Fruit fly (Drosophila melanogaster) whole organism, embryonic: ENCODE measurements around the gene CG9717.

Experiments used
- Ada2b ChIP-seq: fragments of 200-800 bp; sonication (Bioruptor generic); IDR thresholded peaks from 2 replicates; pipeline ENCODE4 v1.3.6; 2022; ENCODE audit warnings: missing biosample characterization, missing genetic modification characterization
- Atf3 ChIP-seq: fragments of 200-800 bp; sonication (Bioruptor generic); optimal IDR thresholded peaks from 3 replicates; lab custom pipeline; 2016; ENCODE audit warnings: missing biosample characterization, missing genetic modification characterization
- CG1024 ChIP-seq: fragments of 200-800 bp; sonication (Bioruptor generic); IDR thresholded peaks from 2 replicates; pipeline ENCODE4 v1.3.6; 2022; ENCODE audit warnings: missing biosample characterization, missing genetic modification characterization
- CG10462 ChIP-seq: fragments of 200-800 bp; sonication (Bioruptor generic); optimal IDR thresholded peaks from 2 replicates; lab custom pipeline; 2016; ENCODE audit warnings: missing biosample characterization, missing genetic modification characterization
- CG11504 ChIP-seq: fragments of 200-800 bp; sonication (Bioruptor generic); optimal IDR thresholded peaks from 3 replicates; lab custom pipeline; 2019; ENCODE audit warnings: missing biosample characterization, mild to moderate bottlenecking, missing genetic modification characterization, moderate library complexity
- CG12744 ChIP-seq: fragments of 200-800 bp; sonication (Bioruptor generic); optimal IDR thresholded peaks from 2 replicates; lab custom pipeline; 2016; ENCODE audit warnings: missing biosample characterization, missing genetic modification characterization
- CG12942 ChIP-seq: fragments of 200-800 bp; sonication (Bioruptor generic); optimal IDR thresholded peaks from 3 replicates; lab custom pipeline; 2016; ENCODE audit warnings: missing biosample characterization, missing genetic modification characterization
- CG13287 ChIP-seq: fragments of 200-800 bp; sonication (Bioruptor generic); IDR thresholded peaks from 2 replicates; pipeline ENCODE4 v1.3.6; 2022; ENCODE audit warnings: missing biosample characterization, missing genetic modification characterization; ENCODE audit not compliant: partially characterized antibody
- CG13894 ChIP-seq: fragments of 200-800 bp; sonication (Bioruptor generic); optimal IDR thresholded peaks from 3 replicates; lab custom pipeline; 2018; ENCODE audit warnings: missing biosample characterization, mild to moderate bottlenecking, missing genetic modification characterization, moderate library complexity
- CG14710 ChIP-seq: fragments of 200-800 bp; sonication (Bioruptor generic); optimal IDR thresholded peaks from 3 replicates; lab custom pipeline; 2019; ENCODE audit warnings: missing biosample characterization, mild to moderate bottlenecking, missing genetic modification characterization, moderate library complexity
- CG15514 ChIP-seq: fragments of 200-800 bp; sonication (Bioruptor generic); optimal IDR thresholded peaks from 3 replicates; lab custom pipeline; 2017; ENCODE audit warnings: missing biosample characterization, missing genetic modification characterization, mild to moderate bottlenecking, moderate library complexity, missing genetic modification reagents
- CG16863 ChIP-seq: fragments of 200-800 bp; sonication (Bioruptor generic); optimal IDR thresholded peaks from 3 replicates; lab custom pipeline; 2016; ENCODE audit warnings: missing biosample characterization, missing genetic modification characterization
- CG34376 ChIP-seq: fragments of 200-800 bp; sonication (Bioruptor generic); optimal IDR thresholded peaks from 2 replicates; lab custom pipeline; 2018; ENCODE audit warnings: missing biosample characterization, mild to moderate bottlenecking, missing genetic modification characterization
- CG42726 ChIP-seq: fragments of 200-800 bp; sonication (Bioruptor generic); IDR thresholded peaks from 2 replicates; pipeline ENCODE4 v1.3.6; 2022; ENCODE audit warnings: missing biosample characterization, missing genetic modification characterization; ENCODE audit not compliant: partially characterized antibody
- CG4424 ChIP-seq: fragments of 200-800 bp; sonication (Bioruptor generic); optimal IDR thresholded peaks from 3 replicates; lab custom pipeline; 2016; ENCODE audit warnings: missing biosample characterization, missing genetic modification characterization
- CG4730 ChIP-seq: fragments of 200-800 bp; sonication (Bioruptor generic); IDR thresholded peaks from 2 replicates; pipeline ENCODE4 v1.3.6; 2022; ENCODE audit warnings: missing biosample characterization, missing genetic modification characterization
- CG4820 ChIP-seq: fragments of 200-800 bp; sonication (Bioruptor generic); optimal IDR thresholded peaks from 3 replicates; lab custom pipeline; 2016; ENCODE audit warnings: missing biosample characterization, missing genetic modification characterization
- CG6272 ChIP-seq: fragments of 200-800 bp; sonication (Bioruptor generic); IDR thresholded peaks from 2 replicates; pipeline ENCODE4 v1.3.6; 2022; ENCODE audit warnings: missing biosample characterization, missing genetic modification characterization
- CG6791 ChIP-seq: fragments of 200-800 bp; sonication (Bioruptor generic); IDR thresholded peaks from 3 replicates; pipeline ENCODE4 v1.3.6; 2022; ENCODE audit warnings: missing biosample characterization, missing genetic modification characterization; ENCODE audit not compliant: partially characterized antibody
- CG7357 ChIP-seq: fragments of 200-800 bp; sonication (Bioruptor generic); IDR thresholded peaks from 3 replicates; pipeline ENCODE4 v1.3.6; 2022; ENCODE audit warnings: missing biosample characterization, missing genetic modification characterization
- CG8290 ChIP-seq, 3 experiments: fragments of 200-800 bp; sonication (Bioruptor generic); optimal IDR thresholded peaks; 2 replicates each; lab custom pipeline; 2016 to 2019; ENCODE audit warnings: missing biosample characterization in 3 of 3, missing genetic modification characterization in 3 of 3, mild to moderate bottlenecking in 2 of 3, moderate library complexity in 1 of 3
- D19B ChIP-seq: fragments of 200-800 bp; sonication (Bioruptor generic); optimal IDR thresholded peaks from 2 replicates; lab custom pipeline; 2017; ENCODE audit warnings: missing biosample characterization, mild to moderate bottlenecking, missing genetic modification characterization
- Dfd ChIP-seq, 2 experiments: fragments of >200 bp; optimal IDR thresholded peaks; 2 replicates each; lab custom pipeline; 2017; ENCODE audit warnings: missing biosample characterization in 2 of 2, missing genetic modification characterization in 2 of 2
- Dp ChIP-seq: fragments of 200-800 bp; sonication (Bioruptor generic); optimal IDR thresholded peaks from 2 replicates; lab custom pipeline; 2018; ENCODE audit warnings: missing biosample characterization, mild to moderate bottlenecking, missing genetic modification characterization, moderate library complexity
- E2f1 ChIP-seq: fragments of 200-800 bp; sonication (Bioruptor generic); IDR thresholded peaks from 2 replicates; pipeline ENCODE4 v1.3.6; 2022; ENCODE audit warnings: missing biosample characterization, missing genetic modification characterization
- GATAe ChIP-seq: fragments of 200-800 bp; sonication (Bioruptor generic); conservative IDR thresholded peaks from 2 replicates; pipeline ENCODE4 v1.3.6; 2022; ENCODE audit warnings: missing biosample characterization, missing genetic modification characterization
- Hmr ChIP-seq: fragments of 200-800 bp; sonication (Bioruptor generic); optimal IDR thresholded peaks from 3 replicates; lab custom pipeline; 2017; ENCODE audit warnings: mild to moderate bottlenecking, missing biosample characterization, missing genetic modification reagents, missing genetic modification characterization
- Nf-YC ChIP-seq: fragments of 200-800 bp; optimal IDR thresholded peaks from 3 replicates; lab custom pipeline; 2019; ENCODE audit warnings: missing biosample characterization, mild to moderate bottlenecking, missing genetic modification characterization, moderate library complexity
- Ravus ChIP-seq: fragments of 200-800 bp; sonication (Bioruptor generic); IDR thresholded peaks from 2 replicates; pipeline ENCODE4 v1.3.6; 2022; ENCODE audit warnings: missing biosample characterization, missing genetic modification characterization
- Rfx ChIP-seq: fragments of 200-800 bp; sonication (Bioruptor generic); IDR thresholded peaks from 2 replicates; pipeline ENCODE4 v1.3.6; 2022; ENCODE audit warnings: missing biosample characterization, missing genetic modification characterization
- Sry-δ ChIP-seq: fragments of 200-800 bp; sonication (Bioruptor generic); optimal IDR thresholded peaks from 2 replicates; lab custom pipeline; 2016; ENCODE audit warnings: missing biosample characterization, missing genetic modification characterization
- YL-1 ChIP-seq: fragments of 200-800 bp; sonication (Bioruptor generic); optimal IDR thresholded peaks from 3 replicates; lab custom pipeline; 2017; ENCODE audit warnings: missing biosample characterization, mild to moderate bottlenecking, missing genetic modification characterization
- ash1 ChIP-seq: fragments of 200-800 bp; sonication (Bioruptor generic); optimal IDR thresholded peaks from 2 replicates; lab custom pipeline; 2018; ENCODE audit warnings: missing biosample characterization, mild to moderate bottlenecking, missing genetic modification characterization
- chn ChIP-seq: fragments of 200-800 bp; sonication (Bioruptor generic); optimal IDR thresholded peaks from 2 replicates; lab custom pipeline; 2016; ENCODE audit warnings: missing biosample characterization, missing genetic modification characterization
- eve ChIP-seq, 2 experiments: fragments of >200 bp; optimal IDR thresholded peaks; 2 replicates each; lab custom pipeline; 2017; ENCODE audit warnings: missing biosample characterization in 2 of 2, missing genetic modification characterization in 2 of 2
- fd3F ChIP-seq: fragments of 200-800 bp; sonication (Bioruptor generic); optimal IDR thresholded peaks from 2 replicates; lab custom pipeline; 2018; ENCODE audit warnings: missing biosample characterization, mild to moderate bottlenecking, missing genetic modification characterization, moderate library complexity
- gce ChIP-seq: fragments of 200-800 bp; sonication (Bioruptor generic); IDR thresholded peaks from 3 replicates; pipeline ENCODE4 v1.3.6; 2022; ENCODE audit warnings: missing biosample characterization, missing genetic modification characterization
- gfzf ChIP-seq: fragments of 200-800 bp; sonication (Bioruptor generic); optimal IDR thresholded peaks from 2 replicates; lab custom pipeline; 2016; ENCODE audit warnings: missing biosample characterization, mild to moderate bottlenecking, missing genetic modification characterization, moderate library complexity
- jigr1 ChIP-seq: fragments of 200-800 bp; sonication (Bioruptor generic); IDR thresholded peaks from 3 replicates; pipeline ENCODE4 v1.3.6; 2022; ENCODE audit warnings: missing biosample characterization, missing genetic modification characterization
- kay ChIP-seq: fragments of 200-800 bp; sonication (Bioruptor generic); optimal IDR thresholded peaks from 2 replicates; lab custom pipeline; 2016; ENCODE audit warnings: missing biosample characterization, missing genetic modification characterization
- nmo ChIP-seq: fragments of 200-800 bp; sonication (Bioruptor generic); optimal IDR thresholded peaks from 2 replicates; lab custom pipeline; 2018; ENCODE audit warnings: missing biosample characterization, mild to moderate bottlenecking, missing genetic modification characterization, moderate library complexity
- org-1 ChIP-seq: fragments of 200-800 bp; sonication (Bioruptor generic); optimal IDR thresholded peaks from 2 replicates; lab custom pipeline; 2017; ENCODE audit warnings: missing biosample characterization, missing genetic modification characterization
- pita ChIP-seq: fragments of 200-800 bp; sonication (Bioruptor generic); optimal IDR thresholded peaks from 2 replicates; lab custom pipeline; 2017; ENCODE audit warnings: missing biosample characterization, mild to moderate bottlenecking, missing genetic modification characterization
- row ChIP-seq: fragments of 200-800 bp; sonication (Bioruptor generic); IDR thresholded peaks from 3 replicates; pipeline ENCODE4 v1.3.6; 2022; ENCODE audit warnings: missing biosample characterization, missing genetic modification characterization
- sqz ChIP-seq: fragments of 200-800 bp; sonication (Bioruptor generic); optimal IDR thresholded peaks from 3 replicates; lab custom pipeline; 2018; ENCODE audit warnings: missing biosample characterization, mild to moderate bottlenecking, missing genetic modification characterization
- sug ChIP-seq: fragments of 200-800 bp; optimal IDR thresholded peaks from 2 replicates; lab custom pipeline; 2019; ENCODE audit warnings: missing biosample characterization, mild to moderate bottlenecking, missing genetic modification characterization, moderate library complexity
- trem ChIP-seq: fragments of 200-800 bp; optimal IDR thresholded peaks from 3 replicates; lab custom pipeline; 2019; ENCODE audit warnings: missing biosample characterization, mild to moderate bottlenecking, missing genetic modification characterization, moderate library complexity
- tup ChIP-seq: fragments of 200-800 bp; sonication (Bioruptor generic); optimal IDR thresholded peaks from 2 replicates; lab custom pipeline; 2016; ENCODE audit warnings: missing biosample characterization, mild to moderate bottlenecking, missing genetic modification characterization, moderate library complexity
- vnd ChIP-seq: fragments of 200-800 bp; sonication (Bioruptor generic); IDR thresholded peaks from 3 replicates; pipeline ENCODE4 v1.3.6; 2022; ENCODE audit warnings: missing biosample characterization, missing genetic modification characterization; ENCODE audit not compliant: partially characterized antibody
- zfh2 ChIP-seq: fragments of 200-800 bp; sonication (Bioruptor generic); optimal IDR thresholded peaks from 2 replicates; lab custom pipeline; 2016; ENCODE audit warnings: missing biosample characterization, missing genetic modification characterization

The CG9717 gene

DNA sequence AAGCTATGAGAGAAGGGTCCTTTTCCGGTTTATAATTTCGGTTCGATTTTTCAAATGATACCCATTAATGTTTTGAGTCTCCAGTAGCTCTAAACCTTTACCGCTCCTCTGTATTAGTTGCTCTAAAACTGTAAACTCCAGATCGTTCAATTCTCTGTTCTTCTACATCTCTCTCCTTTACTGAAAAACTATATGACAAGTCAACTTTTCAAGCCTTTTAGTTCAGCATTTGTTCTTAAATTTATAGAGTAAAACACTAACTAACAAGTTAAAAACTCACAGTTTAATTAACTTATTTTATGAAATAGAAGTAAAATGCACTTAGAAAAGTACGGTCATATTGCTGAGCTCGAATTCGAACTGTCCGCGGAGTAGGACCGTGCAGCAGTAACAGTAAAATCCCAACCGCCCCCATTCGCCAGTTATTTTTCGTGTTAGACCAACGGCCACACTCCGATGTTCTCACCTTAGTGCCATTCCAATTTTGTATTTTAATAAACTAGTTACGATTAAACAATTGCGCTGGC is 24.3 kb downstream of the CG9717 start (continued):
- TF ChIP-seq CG6791 (GFP tag; lab: Robert Waterston, UW) (0 out of 3 replicates have a peak, but pooled peaks have one; percentile 17), CG4820 (GFP tag; lab: Kevin White, UChicago) (no peak), Ada2b (GFP tag; lab: Robert Waterston, UW) (no peak), GATAe (GFP tag; lab: Robert Waterston, UW) (no peak), CG16863 (GFP tag; lab: Kevin White, UChicago) (no peak), Hmr (GFP tag; lab: Kevin White, UChicago) (peak; percentile 46), CG34376 (GFP tag; lab: Kevin White, UChicago) (no peak), Rfx (GFP tag; lab: Robert Waterston, UW) (0 out of 2 replicates have a peak, but pooled peaks have one; percentile 29), CG8290 (GFP tag; optimal IDR thresholded peaks at IDR 0.05; lab: Kevin White, UChicago) (no peak), CG8290 (tag; optimal IDR thresholded peaks at IDR 0.05; lab: Kevin White, UChicago) (peak in 1 of 2 experiments; percentile 44), kay (GFP tag; lab: Kevin White, UChicago) (no peak), Ravus (no peak), D19B (GFP tag; lab: Kevin White, UChicago) (peak; percentile 56), CG14710 (tag; lab: Kevin White, UChicago) (peak; percentile 9), Sry-δ (peak; percentile 22), Atf3 (GFP tag; lab: Kevin White, UChicago) (peak; percentile 18), CG15514 (GFP tag; lab: Kevin White, UChicago) (peak; percentile 18), CG13894 (tag; lab: Kevin White, UChicago) (peak; percentile 16), tup (GFP tag; lab: Kevin White, UChicago) (no peak), Dp (GFP tag; lab: Kevin White, UChicago) (peak; percentile 77), E2f1 (GFP tag; lab: Robert Waterston, UW) (no peak), chn (GFP tag; lab: Kevin White, UChicago) (no peak), CG11504 (tag; lab: Kevin White, UChicago) (peak; percentile 25), sqz (GFP tag; lab: Kevin White, UChicago) (no peak), zfh2 (GFP tag; lab: Kevin White, UChicago) (no peak), CG13287 (GFP tag; lab: Robert Waterston, UW) (peak; percentile 17; the same call in 1 of the 2 replicates), org-1 (no peak), CG7357 (GFP tag; lab: Robert Waterston, UW) (0 out of 3 replicates have a peak, but pooled peaks have one; percentile 27), eve (GFP tag; optimal IDR thresholded peaks at IDR 0.05; lab: Kevin White, UChicago) (no peak), CG12942 (GFP tag; lab: Kevin White, UChicago) (no peak), YL-1 (GFP tag; lab: Kevin White, UChicago) (peak; percentile 6), CG10462 (no peak), nmo (GFP tag; lab: Kevin White, UChicago) (peak; percentile 31), gfzf (GFP tag; lab: Kevin White, UChicago) (peak; percentile 91), Nf-YC (tag; lab: Kevin White, UChicago) (no peak), fd3F (GFP tag; lab: Kevin White, UChicago) (no peak), CG1024 (no peak), trem (tag; lab: Kevin White, UChicago) (peak; percentile 40), Dfd (GFP tag; optimal IDR thresholded peaks at IDR 0.05; lab: Kevin White, UChicago) (no peak), CG6272 (GFP tag; lab: Robert Waterston, UW) (no peak), pita (GFP tag; lab: Kevin White, UChicago) (no peak), ash1 (no peak), jigr1 (no peak), CG4730 (GFP tag; lab: Robert Waterston, UW) (no peak), vnd (no peak), CG42726 (GFP tag; lab: Robert Waterston, UW) (peak; percentile 50; the same call in 1 of the 2 replicates), sug (tag; lab: Kevin White, UChicago) (peak; percentile 30), row (GFP tag; lab: Robert Waterston, UW) (peak; percentile 43; the same call in 1 of the 3 replicates), CG12744 (GFP tag; lab: Kevin White, UChicago) (no peak), gce (no peak), CG4424 (GFP tag; lab: Kevin White, UChicago) (no peak)
